Worm (Caenorhabditis elegans) whole organism, L4/young adult: Measurements from ENCODE around the gene mdt-10.

Experiments
- W03F9.2 ChIP-seq: fragments of 150-350 bp; optimal IDR thresholded peaks from 2 replicates; lab custom pipeline; 2014; ENCODE audit warnings: missing biosample characterization, missing genetic modification characterization
- dao-5 ChIP-seq: sonication (generic microtip); optimal IDR thresholded peaks from 2 replicates; lab custom pipeline; 2016; ENCODE audit warnings: missing genotype, missing genetic modification characterization, moderate library complexity, missing compliant biosample characterization

ce11 chrII:7880373-7880862 is 25.6 kb upstream of the mdt-10 start, which contains the start of gene perm-1:
- no peak for TF ChIP-seq dao-5 (tag; lab: Kevin White, UChicago)
- peak; percentile 73 for TF ChIP-seq W03F9.2 (tag; lab: Kevin White, UChicago)
